Fruit fly (Drosophila melanogaster) whole organism, embryonic: Measurements from ENCODE around the gene g.

Source experiments
- CG10147 ChIP-seq: fragments of 200-800 bp; sonication (Bioruptor generic); optimal IDR thresholded peaks from 2 replicates; lab custom pipeline; 2019; ENCODE audit warnings: missing biosample characterization, mild to moderate bottlenecking, missing genetic modification characterization, moderate library complexity
- CG10462 ChIP-seq: fragments of 200-800 bp; sonication (Bioruptor generic); optimal IDR thresholded peaks from 2 replicates; lab custom pipeline; 2016; ENCODE audit warnings: missing biosample characterization, missing genetic modification characterization
- CG11560 ChIP-seq: fragments of 200-800 bp; sonication (Bioruptor generic); IDR thresholded peaks from 3 replicates; pipeline ENCODE4 v1.3.6; 2022; ENCODE audit warnings: missing biosample characterization, missing genetic modification characterization
- CG1233 ChIP-seq: fragments of 200-800 bp; sonication (Bioruptor generic); optimal IDR thresholded peaks from 4 replicates; lab custom pipeline; 2018; ENCODE audit warnings: missing biosample characterization, mild to moderate bottlenecking, missing genetic modification characterization
- CG14710 ChIP-seq: fragments of 200-800 bp; sonication (Bioruptor generic); optimal IDR thresholded peaks from 3 replicates; lab custom pipeline; 2019; ENCODE audit warnings: missing biosample characterization, mild to moderate bottlenecking, missing genetic modification characterization, moderate library complexity
- CG15696 ChIP-seq: fragments of 200-800 bp; sonication (Bioruptor generic); optimal IDR thresholded peaks from 2 replicates; lab custom pipeline; 2019; ENCODE audit warnings: missing biosample characterization, mild to moderate bottlenecking, missing genetic modification characterization, moderate library complexity
- CG16813 ChIP-seq: fragments of 200-800 bp; sonication (Bioruptor generic); IDR thresholded peaks from 3 replicates; pipeline ENCODE4 v1.3.6; 2022; ENCODE audit warnings: missing biosample characterization, missing genetic modification characterization; ENCODE audit not compliant: partially characterized antibody
- CG17328 ChIP-seq: fragments of 200-800 bp; sonication (Bioruptor generic); IDR thresholded peaks from 2 replicates; pipeline ENCODE4 v1.3.6; 2022; ENCODE audit warnings: missing biosample characterization, missing genetic modification characterization
- CG17361 ChIP-seq: fragments of 200-800 bp; sonication (Bioruptor generic); IDR thresholded peaks from 3 replicates; pipeline ENCODE4 v1.3.6; 2022; ENCODE audit warnings: missing biosample characterization, missing genetic modification characterization
- CG17568 ChIP-seq: fragments of 200-800 bp; sonication (Bioruptor generic); optimal IDR thresholded peaks from 2 replicates; lab custom pipeline; 2018; ENCODE audit warnings: missing biosample characterization, mild to moderate bottlenecking, missing genetic modification characterization, moderate library complexity
- CG17802 ChIP-seq: fragments of 200-800 bp; sonication (Bioruptor generic); optimal IDR thresholded peaks from 2 replicates; lab custom pipeline; 2018; ENCODE audit warnings: missing biosample characterization, mild to moderate bottlenecking, missing genetic modification characterization, moderate library complexity
- CG1792 ChIP-seq: fragments of 200-800 bp; sonication (Bioruptor generic); optimal IDR thresholded peaks from 2 replicates; lab custom pipeline; 2016; ENCODE audit warnings: missing biosample characterization, missing genetic modification characterization
- CG18619 ChIP-seq: fragments of 200-800 bp; sonication (Bioruptor generic); optimal IDR thresholded peaks from 3 replicates; lab custom pipeline; 2017; ENCODE audit warnings: missing biosample characterization, mild to moderate bottlenecking, missing genetic modification characterization
- CG2116 ChIP-seq: fragments of 200-800 bp; sonication (Bioruptor generic); optimal IDR thresholded peaks from 3 replicates; lab custom pipeline; 2018; ENCODE audit warnings: missing biosample characterization, mild to moderate bottlenecking, missing genetic modification characterization
- CG2199 ChIP-seq: fragments of 200-800 bp; sonication (Bioruptor generic); IDR thresholded peaks from 3 replicates; pipeline ENCODE4 v1.3.6; 2022; ENCODE audit warnings: missing biosample characterization, missing genetic modification characterization
- CG2678 ChIP-seq: fragments of 200-800 bp; sonication (Bioruptor generic); optimal IDR thresholded peaks from 3 replicates; lab custom pipeline; 2019; ENCODE audit warnings: missing biosample characterization, mild to moderate bottlenecking, missing genetic modification characterization, moderate library complexity
- CG2712 ChIP-seq: fragments of 200-800 bp; optimal IDR thresholded peaks from 3 replicates; lab custom pipeline; 2019; ENCODE audit warnings: missing biosample characterization, mild to moderate bottlenecking, missing genetic modification characterization, moderate library complexity
- CG33557 ChIP-seq: fragments of 200-800 bp; sonication (Bioruptor generic); optimal IDR thresholded peaks from 2 replicates; lab custom pipeline; 2019; ENCODE audit warnings: missing biosample characterization, mild to moderate bottlenecking, missing genetic modification characterization, moderate library complexity
- CG4282 ChIP-seq: fragments of 200-800 bp; sonication (Bioruptor generic); optimal IDR thresholded peaks from 2 replicates; lab custom pipeline; 2016; ENCODE audit warnings: missing biosample characterization, missing genetic modification characterization
- CG4617 ChIP-seq: fragments of 200-800 bp; sonication (Bioruptor generic); optimal IDR thresholded peaks from 3 replicates; lab custom pipeline; 2016; ENCODE audit warnings: missing biosample characterization, missing genetic modification characterization, borderline replicate concordance
- CG6791 ChIP-seq: fragments of 200-800 bp; sonication (Bioruptor generic); IDR thresholded peaks from 3 replicates; pipeline ENCODE4 v1.3.6; 2022; ENCODE audit warnings: missing biosample characterization, missing genetic modification characterization; ENCODE audit not compliant: partially characterized antibody
- CG6813 ChIP-seq: fragments of 200-800 bp; sonication (Bioruptor generic); optimal IDR thresholded peaks from 2 replicates; lab custom pipeline; 2017; ENCODE audit warnings: missing biosample characterization, missing genetic modification characterization, mild to moderate bottlenecking, moderate library complexity, missing genetic modification reagents
- CG6854 ChIP-seq: fragments of 200-800 bp; sonication (Bioruptor generic); optimal IDR thresholded peaks from 3 replicates; lab custom pipeline; 2017; ENCODE audit warnings: missing biosample characterization, mild to moderate bottlenecking, missing genetic modification characterization
- CG9437 ChIP-seq: fragments of 200-800 bp; sonication (Bioruptor generic); optimal IDR thresholded peaks from 2 replicates; lab custom pipeline; 2018; ENCODE audit warnings: missing biosample characterization, mild to moderate bottlenecking, missing genetic modification characterization
- CHES-1-like ChIP-seq: fragments of 200-800 bp; sonication (Bioruptor generic); optimal IDR thresholded peaks from 2 replicates; lab custom pipeline; 2016; ENCODE audit warnings: missing biosample characterization, missing genetic modification characterization
- D19A ChIP-seq: fragments of 200-800 bp; optimal IDR thresholded peaks from 3 replicates; lab custom pipeline; 2019; ENCODE audit warnings: missing biosample characterization, mild to moderate bottlenecking, missing genetic modification characterization, moderate library complexity
- Dip2 ChIP-seq: fragments of 200-800 bp; sonication (Bioruptor generic); IDR thresholded peaks from 2 replicates; pipeline ENCODE4 v1.3.6; 2022; ENCODE audit warnings: missing biosample characterization, missing genetic modification characterization
- E2f1 ChIP-seq: fragments of 200-800 bp; sonication (Bioruptor generic); IDR thresholded peaks from 2 replicates; pipeline ENCODE4 v1.3.6; 2022; ENCODE audit warnings: missing biosample characterization, missing genetic modification characterization
- HHEX ChIP-seq: fragments of 200-800 bp; sonication (Bioruptor generic); optimal IDR thresholded peaks from 3 replicates; lab custom pipeline; 2017; ENCODE audit warnings: missing biosample characterization, mild to moderate bottlenecking, missing genetic modification characterization, missing genetic modification reagents
- Hsf ChIP-seq: fragments of 200-800 bp; sonication (Bioruptor generic); optimal IDR thresholded peaks from 3 replicates; lab custom pipeline; 2016; ENCODE audit warnings: missing biosample characterization, missing genetic modification characterization
- Kr ChIP-seq: fragments of 200-800 bp; sonication (Bioruptor generic); optimal IDR thresholded peaks from 2 replicates; lab custom pipeline; 2017; ENCODE audit warnings: missing biosample characterization, mild to moderate bottlenecking, missing genetic modification characterization
- NC2β ChIP-seq: fragments of 200-800 bp; sonication (Bioruptor generic); optimal IDR thresholded peaks from 2 replicates; lab custom pipeline; 2016; ENCODE audit warnings: missing biosample characterization, missing genetic modification characterization
- Sin3A ChIP-seq: fragments of >200 bp; optimal IDR thresholded peaks from 2 replicates; lab custom pipeline; 2018
- Taf1 ChIP-seq: fragments of 200-800 bp; sonication (Bioruptor generic); IDR thresholded peaks from 2 replicates; pipeline ENCODE4 v1.3.6; 2022; ENCODE audit warnings: missing biosample characterization, missing genetic modification characterization
- Xrp1 ChIP-seq: fragments of 200-800 bp; sonication (Bioruptor generic); IDR thresholded peaks from 2 replicates; pipeline ENCODE4 v1.3.6; 2022; ENCODE audit warnings: missing biosample characterization, missing genetic modification characterization
- ac ChIP-seq: fragments of 200-800 bp; sonication (Bioruptor generic); optimal IDR thresholded peaks from 3 replicates; lab custom pipeline; 2017; ENCODE audit warnings: missing biosample characterization, mild to moderate bottlenecking, missing genetic modification characterization
- amos ChIP-seq: fragments of 200-800 bp; sonication (Bioruptor generic); IDR thresholded peaks from 2 replicates; pipeline ENCODE4 v1.3.6; 2022; ENCODE audit warnings: missing biosample characterization, missing genetic modification characterization; ENCODE audit not compliant: partially characterized antibody
- ara ChIP-seq: fragments of 200-800 bp; sonication (Bioruptor generic); IDR thresholded peaks from 2 replicates; pipeline ENCODE4 v1.3.6; 2022; ENCODE audit warnings: missing biosample characterization, missing genetic modification characterization
- gem ChIP-seq: fragments of 200-800 bp; sonication (Bioruptor generic); optimal IDR thresholded peaks from 2 replicates; lab custom pipeline; 2019; ENCODE audit warnings: missing biosample characterization, mild to moderate bottlenecking, missing genetic modification characterization, moderate library complexity
- ham ChIP-seq: fragments of 200-800 bp; sonication (Bioruptor generic); IDR thresholded peaks from 2 replicates; pipeline ENCODE4 v1.3.6; 2022; ENCODE audit warnings: missing biosample characterization, missing genetic modification characterization
- hb ChIP-seq: fragments of 200-800 bp; sonication (Bioruptor generic); IDR thresholded peaks from 3 replicates; pipeline ENCODE4 v1.3.6; 2022; ENCODE audit warnings: missing biosample characterization, missing genetic modification characterization; ENCODE audit not compliant: partially characterized antibody
- inv ChIP-seq: fragments of 200-800 bp; sonication (Bioruptor generic); IDR thresholded peaks from 2 replicates; pipeline ENCODE4 v1.3.6; 2022; ENCODE audit warnings: missing biosample characterization, missing genetic modification characterization; ENCODE audit not compliant: partially characterized antibody
- lab ChIP-seq: fragments of 200-800 bp; sonication (Bioruptor generic); optimal IDR thresholded peaks from 3 replicates; lab custom pipeline; 2017; ENCODE audit warnings: missing biosample characterization, missing genetic modification characterization, mild to moderate bottlenecking, moderate library complexity, missing genetic modification reagents
- mld ChIP-seq: fragments of 200-800 bp; sonication (Bioruptor generic); IDR thresholded peaks from 3 replicates; pipeline ENCODE4 v1.3.6; 2022; ENCODE audit warnings: missing biosample characterization, missing genetic modification characterization; ENCODE audit not compliant: partially characterized antibody
- org-1 ChIP-seq: fragments of 200-800 bp; sonication (Bioruptor generic); optimal IDR thresholded peaks from 2 replicates; lab custom pipeline; 2017; ENCODE audit warnings: missing biosample characterization, missing genetic modification characterization
- pho ChIP-seq: fragments of 200-800 bp; sonication (Bioruptor generic); optimal IDR thresholded peaks from 2 replicates; lab custom pipeline; 2016; ENCODE audit warnings: missing biosample characterization, missing genetic modification characterization
- seq ChIP-seq: fragments of 200-800 bp; sonication (Bioruptor generic); IDR thresholded peaks from 2 replicates; pipeline ENCODE4 v1.3.6; 2022; ENCODE audit warnings: missing biosample characterization, missing genetic modification characterization
- sr ChIP-seq: fragments of 200-800 bp; sonication (Bioruptor generic); IDR thresholded peaks from 3 replicates; pipeline ENCODE4 v1.3.6; 2022; ENCODE audit warnings: missing biosample characterization, missing genetic modification characterization
- trem ChIP-seq: fragments of 200-800 bp; optimal IDR thresholded peaks from 3 replicates; lab custom pipeline; 2019; ENCODE audit warnings: missing biosample characterization, mild to moderate bottlenecking, missing genetic modification characterization, moderate library complexity
- unpg ChIP-seq: fragments of 200-800 bp; sonication (Bioruptor generic); optimal IDR thresholded peaks from 3 replicates; lab custom pipeline; 2018; ENCODE audit warnings: missing biosample characterization, mild to moderate bottlenecking, missing genetic modification characterization, moderate library complexity
- vvl ChIP-seq: fragments of 200-800 bp; sonication (Bioruptor generic); IDR thresholded peaks from 2 replicates; pipeline ENCODE4 v1.3.6; 2022; ENCODE audit warnings: missing biosample characterization, missing genetic modification characterization
- wor ChIP-seq: fragments of 200-800 bp; sonication (Bioruptor generic); IDR thresholded peaks from 2 replicates; pipeline ENCODE4 v1.3.6; 2022; ENCODE audit warnings: missing biosample characterization, missing genetic modification characterization

g gene

dm6 chrX:13721934-13722333 is 14.1 kb downstream of the g start, which contains the start of the genes Mrgn1 and mus101 (continued):
- TF ChIP-seq gem (tag; lab: Kevin White, UChicago): no peak
- TF ChIP-seq CG6791: peak; percentile 56; the same call in 1 of the 3 replicates
- no peak for TF ChIP-seq sr
- TF ChIP-seq wor (GFP tag; lab: Robert Waterston, UW): no peak
- no peak for TF ChIP-seq CG9437 (GFP tag; lab: Kevin White, UChicago)
- TF ChIP-seq CG4617 (GFP tag; lab: Kevin White, UChicago): peak; percentile 62
- TF ChIP-seq CG15696 (tag; lab: Kevin White, UChicago): no peak
- TF ChIP-seq CHES-1-like (GFP tag; lab: Kevin White, UChicago): no peak
- no peak for TF ChIP-seq Taf1 (GFP tag; lab: Robert Waterston, UW)
- no peak for TF ChIP-seq Xrp1
- TF ChIP-seq org-1: no peak
- TF ChIP-seq CG17802 (tag; lab: Kevin White, UChicago): no peak
- no peak for TF ChIP-seq CG2199 (GFP tag; lab: Robert Waterston, UW)
- no peak for TF ChIP-seq CG1792 (GFP tag; lab: Kevin White, UChicago)
- no peak for TF ChIP-seq Dip2 (GFP tag; lab: Robert Waterston, UW)
- no peak for TF ChIP-seq CG17328 (GFP tag; lab: Robert Waterston, UW)
- no peak for TF ChIP-seq CG4282
- peak; percentile 81 for TF ChIP-seq CG14710 (tag; lab: Kevin White, UChicago)
- TF ChIP-seq Hsf: no peak
- no peak for TF ChIP-seq CG33557
- TF ChIP-seq hb: peak; percentile 80
- peak; percentile 79 for TF ChIP-seq CG2116 (GFP tag; lab: Kevin White, UChicago)
- no peak for TF ChIP-seq ham (GFP tag; lab: Robert Waterston, UW)
- no peak for TF ChIP-seq pho
- no peak for TF ChIP-seq ac (GFP tag; lab: Kevin White, UChicago)
- TF ChIP-seq CG18619 (GFP tag; lab: Kevin White, UChicago): no peak
- TF ChIP-seq CG10147 (GFP tag; lab: Kevin White, UChicago): no peak
- TF ChIP-seq CG17568: no peak
- no peak for TF ChIP-seq CG6854
- no peak for TF ChIP-seq CG1233 (GFP tag; lab: Kevin White, UChicago)
- no peak for TF ChIP-seq CG2678 (tag; lab: Kevin White, UChicago)
- peak; percentile 70 for TF ChIP-seq E2f1 (GFP tag; lab: Robert Waterston, UW)
- TF ChIP-seq NC2β: no peak
- no peak for TF ChIP-seq unpg
- TF ChIP-seq CG2712 (tag; lab: Kevin White, UChicago): no peak
- no peak for TF ChIP-seq vvl (GFP tag; lab: Robert Waterston, UW)
- TF ChIP-seq ara: no peak
- TF ChIP-seq lab (GFP tag; lab: Kevin White, UChicago): no peak
- TF ChIP-seq HHEX (GFP tag; lab: Kevin White, UChicago): no peak
- peak; percentile 79 for TF ChIP-seq CG16813 (GFP tag; lab: Robert Waterston, UW)
- TF ChIP-seq D19A (tag; lab: Kevin White, UChicago): no peak
- no peak for TF ChIP-seq CG17361
- no peak for TF ChIP-seq CG10462 (GFP tag; lab: Kevin White, UChicago)
- TF ChIP-seq Sin3A (lab: Kevin White, UChicago): peak; percentile 74
- no peak for TF ChIP-seq mld (GFP tag; lab: Robert Waterston, UW)
- TF ChIP-seq trem (tag; lab: Kevin White, UChicago): peak; percentile 80
- TF ChIP-seq CG6813: no peak
- TF ChIP-seq amos: peak; percentile 66
- TF ChIP-seq Kr (GFP tag; lab: Kevin White, UChicago): no peak
- peak; percentile 71 for TF ChIP-seq inv (GFP tag; lab: Robert Waterston, UW)
- TF ChIP-seq seq (GFP tag; lab: Robert Waterston, UW): no peak
- no peak for TF ChIP-seq CG11560 (tag; lab: Robert Waterston, UW)
